Worm (Caenorhabditis elegans) whole organism, L1 larva: ENCODE measurements around the gene ZK632.14.

Source experiments
- C04F5.9 ChIP-seq: sonication (generic microtip); optimal IDR thresholded peaks from 2 replicates; lab custom pipeline; 2016; ENCODE audit warnings: missing genetic modification characterization, missing compliant biosample characterization
- F16B12.6 ChIP-seq: fragments of 150-350 bp; optimal IDR thresholded peaks from 2 replicates; lab custom pipeline; 2014; ENCODE audit warnings: missing biosample characterization, missing genetic modification characterization
- aly-2 ChIP-seq: fragments of 150-350 bp; optimal IDR thresholded peaks from 2 replicates; lab custom pipeline; 2014; ENCODE audit warnings: missing biosample characterization, missing genetic modification characterization
- ama-1 ChIP-seq: fragments of 150-350 bp; optimal IDR thresholded peaks from 2 replicates; lab custom pipeline; 2014
- ceh-88 ChIP-seq: fragments of 200-800 bp; sonication (Bioruptor generic); IDR thresholded peaks from 2 replicates; pipeline ENCODE4 v1.3.6; 2022; ENCODE audit warnings: missing genetic modification characterization, missing compliant biosample characterization
- dpl-1 ChIP-seq, 3 experiments: fragments of 150-350 bp in 2 of 3; sonication (generic microtip) in 1 of 3; optimal IDR thresholded peaks; 2 replicates each; lab custom pipeline; 2014 to 2017; ENCODE audit warnings: missing biosample characterization in 3 of 3, missing genetic modification characterization in 3 of 3, missing genetic modification reagents in 3 of 3
- efl-1 ChIP-seq, 4 experiments: fragments of 150-350 bp; optimal IDR thresholded peaks in 3 of 4; peaks in 1 of 4; 1 replicate in 1 of 4; 2 replicates in 3 of 4; lab custom pipeline; 2014; ENCODE audit warnings: missing biosample characterization in 2 of 4, missing genetic modification characterization in 2 of 4, missing genetic modification reagents in 2 of 4
- efl-3 ChIP-seq: fragments of 200-800 bp; sonication (Bioruptor generic); optimal IDR thresholded peaks from 2 replicates; lab custom pipeline; 2018; ENCODE audit warnings: mild to moderate bottlenecking, missing genetic modification characterization, missing compliant biosample characterization
- elt-2 ChIP-seq: sonication (generic microtip); optimal IDR thresholded peaks from 2 replicates; lab custom pipeline; 2016; ENCODE audit warnings: missing genetic modification characterization, mild to moderate bottlenecking, inconsistent platforms, missing compliant biosample characterization, missing genetic modification reagents
- elt-3 ChIP-seq, 6 experiments: fragments of 150-350 bp in 1 of 6; sonication (generic microtip); optimal IDR thresholded peaks; 2 replicates each; lab custom pipeline; 2017 to 2018; ENCODE audit warnings: missing biosample characterization in 6 of 6, missing genetic modification characterization in 6 of 6, inconsistent platforms in 1 of 6
- ets-5 ChIP-seq: fragments of 200-800 bp; sonication (Bioruptor generic); IDR thresholded peaks from 2 replicates; pipeline ENCODE4 v1.3.6; 2022; ENCODE audit warnings: missing genetic modification characterization, missing compliant biosample characterization
- lin-13 ChIP-seq: fragments of 150-350 bp; optimal IDR thresholded peaks from 2 replicates; lab custom pipeline; 2014; ENCODE audit warnings: missing biosample characterization, missing genetic modification reagents, missing genetic modification characterization
- lin-14 ChIP-seq: fragments of 200-800 bp; sonication (Bioruptor generic); optimal IDR thresholded peaks from 2 replicates; lab custom pipeline; 2018; ENCODE audit warnings: mild to moderate bottlenecking, missing genetic modification characterization, moderate library complexity, missing compliant biosample characterization
- lin-15B ChIP-seq: fragments of 150-350 bp; sonication (generic microtip); optimal IDR thresholded peaks from 3 replicates; lab custom pipeline; 2014; ENCODE audit warnings: missing biosample characterization, missing genetic modification characterization
- lin-35 ChIP-seq, 2 experiments: fragments of 150-350 bp; optimal IDR thresholded peaks; 2 replicates each; lab custom pipeline; 2014; ENCODE audit warnings: missing biosample characterization in 2 of 2, missing genetic modification characterization in 2 of 2, missing genetic modification reagents in 2 of 2
- lsy-2 ChIP-seq, 2 experiments: fragments of 150-350 bp; optimal IDR thresholded peaks; 2 replicates each; lab custom pipeline; 2014; ENCODE audit warnings: missing biosample characterization in 2 of 2, missing genetic modification characterization in 2 of 2
- mep-1 ChIP-seq: fragments of 150-350 bp; optimal IDR thresholded peaks from 2 replicates; lab custom pipeline; 2014; ENCODE audit warnings: missing biosample characterization, missing genetic modification characterization
- nhr-19 ChIP-seq: fragments of 200-800 bp; sonication (Bioruptor generic); conservative IDR thresholded peaks from 2 replicates; pipeline ENCODE4 v1.3.6; 2022; ENCODE audit warnings: missing genetic modification characterization, missing compliant biosample characterization
- nhr-20 ChIP-seq: sonication (generic microtip); optimal IDR thresholded peaks from 2 replicates; lab custom pipeline; 2016; ENCODE audit warnings: mild to moderate bottlenecking, missing genetic modification characterization, missing compliant biosample characterization
- nhr-47 ChIP-seq: sonication (generic microtip); optimal IDR thresholded peaks from 2 replicates; lab custom pipeline; 2016; ENCODE audit warnings: mild to moderate bottlenecking, missing genetic modification characterization, moderate library complexity, missing compliant biosample characterization
- nhr-71 ChIP-seq: sonication (generic microtip); optimal IDR thresholded peaks from 2 replicates; lab custom pipeline; 2016; ENCODE audit warnings: mild to moderate bottlenecking, missing genetic modification characterization, moderate library complexity, missing compliant biosample characterization
- nhr-76 ChIP-seq: sonication (generic microtip); optimal IDR thresholded peaks from 2 replicates; lab custom pipeline; 2017; ENCODE audit warnings: missing biosample characterization, missing genetic modification characterization
- nhr-85 ChIP-seq: sonication (generic microtip); peaks from one replicate; lab custom pipeline; 2016; ENCODE audit warnings: missing genetic modification characterization, inconsistent platforms, missing compliant biosample characterization
- nhr-90 ChIP-seq: sonication (generic microtip); optimal IDR thresholded peaks from 2 replicates; lab custom pipeline; 2016; ENCODE audit warnings: mild to moderate bottlenecking, missing genetic modification characterization, missing compliant biosample characterization; ENCODE audit not compliant: poor library complexity
- pag-3 ChIP-seq: sonication (generic microtip); optimal IDR thresholded peaks from 2 replicates; lab custom pipeline; 2017; ENCODE audit warnings: missing genetic modification characterization, mild to moderate bottlenecking, missing compliant biosample characterization, antibody characterized with exemption, borderline replicate concordance; ENCODE audit not compliant: insufficient read depth
- rnt-1 ChIP-seq: sonication (generic microtip); optimal IDR thresholded peaks from 2 replicates; lab custom pipeline; 2016; ENCODE audit warnings: mild to moderate bottlenecking, missing genetic modification characterization, moderate library complexity, missing compliant biosample characterization
- snu-23 ChIP-seq: sonication (generic microtip); optimal IDR thresholded peaks from 2 replicates; lab custom pipeline; 2016; ENCODE audit warnings: missing genetic modification characterization, missing compliant biosample characterization
- unc-130 ChIP-seq: fragments of 150-350 bp; optimal IDR thresholded peaks from 2 replicates; lab custom pipeline; 2017; ENCODE audit warnings: missing biosample characterization, missing genetic modification characterization, inconsistent platforms
- unc-86 ChIP-seq: sonication (generic microtip); optimal IDR thresholded peaks from 2 replicates; lab custom pipeline; 2016; ENCODE audit warnings: missing genetic modification characterization, missing compliant biosample characterization
- unc-98 ChIP-seq: fragments of 200-800 bp; sonication (Bioruptor generic); IDR thresholded peaks from 2 replicates; pipeline ENCODE4 v1.3.6; 2022; ENCODE audit warnings: missing genetic modification characterization, missing compliant biosample characterization
- vab-15 ChIP-seq: sonication (generic microtip); optimal IDR thresholded peaks from 2 replicates; lab custom pipeline; 2017; ENCODE audit warnings: missing genotype, mild to moderate bottlenecking, missing genetic modification characterization, missing compliant biosample characterization
- zip-4 ChIP-seq: fragments of 200-800 bp; sonication (Bioruptor generic); optimal IDR thresholded peaks from 2 replicates; lab custom pipeline; 2018; ENCODE audit warnings: mild to moderate bottlenecking, missing genetic modification characterization, moderate library complexity, missing compliant biosample characterization
- ztf-4 ChIP-seq: fragments of 150-350 bp; optimal IDR thresholded peaks from 2 replicates; lab custom pipeline; 2014; ENCODE audit warnings: missing biosample characterization, missing genetic modification characterization

ZK632.14 gene

ce11 chrIII:9782011-9782436, 31.2 kb upstream of the ZK632.14 start, which contains the start of gene vha-2 (continued):
- TF ChIP-seq lin-13 (GFP tag; lab: Kevin White, UChicago) = no peak
- no peak for TF ChIP-seq ets-5
- TF ChIP-seq ama-1 (lab: Kevin White, UChicago) = no peak
- no peak for TF ChIP-seq efl-3

ce11 chrIII:9782483-9783081, 30.7 kb upstream of the ZK632.14 start, which contains the start of gene R10E11.6:
TSS of gene R10E11.6 (plus strand) at chrIII:9783006.
- no peak for TF ChIP-seq lin-14 (GFP tag; lab: Kevin White, UChicago)
- no peak for TF ChIP-seq vab-15 (tag; lab: Kevin White, UChicago)
- no peak for TF ChIP-seq efl-1 (optimal IDR thresholded peaks at IDR 0.05; lab: Kevin White, UChicago)
- TF ChIP-seq efl-1 (GFP tag; optimal IDR thresholded peaks at IDR 0.05 in 1 of 2; lab: Kevin White, UChicago) = peak in 1 of 2 experiments; percentile 93

ce11 chrIII:9783133-9783590, 30.1 kb upstream of the ZK632.14 start:
- TF ChIP-seq nhr-71 (tag; lab: Kevin White, UChicago) = peak; percentile 32
- TF ChIP-seq zip-4 (GFP tag; lab: Kevin White, UChicago) = no peak
- TF ChIP-seq nhr-76 (tag; lab: Kevin White, UChicago) = no peak
- no peak for TF ChIP-seq dpl-1 (GFP tag; optimal IDR thresholded peaks at IDR 0.05; lab: Kevin White, UChicago)
- no peak for TF ChIP-seq vab-15 (tag; lab: Kevin White, UChicago)
- TF ChIP-seq aly-2 (tag; lab: Kevin White, UChicago) = peak; percentile 51
- peak; percentile 36 for TF ChIP-seq nhr-90 (tag; lab: Kevin White, UChicago)
- peak; percentile 37 for TF ChIP-seq nhr-19 (GFP tag; lab: Robert Waterston, UW)
- TF ChIP-seq elt-2 (tag; lab: Kevin White, UChicago) = peak; percentile 19
- peak; percentile 43 for TF ChIP-seq ztf-4 (tag; lab: Kevin White, UChicago)
- no peak for TF ChIP-seq rnt-1 (tag; lab: Kevin White, UChicago)
- TF ChIP-seq unc-130 (tag; lab: Kevin White, UChicago) = no peak
- peak; percentile 6 for TF ChIP-seq nhr-20
- peak in 1 of 2 experiments; percentile 7 for TF ChIP-seq efl-1 (optimal IDR thresholded peaks at IDR 0.05; lab: Kevin White, UChicago)
- TF ChIP-seq efl-1 (GFP tag; optimal IDR thresholded peaks at IDR 0.05 in 1 of 2; lab: Kevin White, UChicago) = no peak
- TF ChIP-seq unc-86 = no peak
- TF ChIP-seq elt-3 (tag; optimal IDR thresholded peaks at IDR 0.05; lab: Kevin White, UChicago) = peak in 1 of 6 experiments; percentile 16
- TF ChIP-seq lin-35 (GFP tag; optimal IDR thresholded peaks at IDR 0.05; lab: Kevin White, UChicago) = peak in 1 of 2 experiments; percentile 4
- TF ChIP-seq snu-23 (GFP tag; lab: Kevin White, UChicago) = peak; percentile 9
- TF ChIP-seq ama-1 (lab: Kevin White, UChicago) = peak; percentile 33
- TF ChIP-seq pag-3 (tag; lab: Kevin White, UChicago) = no peak
- TF ChIP-seq F16B12.6 (tag; lab: Kevin White, UChicago) = no peak
- no peak for TF ChIP-seq mep-1
- peak in 1 of 2 experiments; percentile 37 for TF ChIP-seq lsy-2 (tag; optimal IDR thresholded peaks at IDR 0.05; lab: Kevin White, UChicago)
- no peak for TF ChIP-seq ceh-88 (GFP tag; lab: Robert Waterston, UW)
- TF ChIP-seq nhr-85 (tag; lab: Kevin White, UChicago) = peak; percentile 23
- TF ChIP-seq lin-15B = no peak
- TF ChIP-seq unc-98 = no peak
- TF ChIP-seq nhr-47 (tag; lab: Kevin White, UChicago) = peak; percentile 33
- TF ChIP-seq, all 84 proteins: peak for 15

ce11 chrIII:9786776-9787175, 26.5 kb upstream of the ZK632.14 start:
- TF ChIP-seq lin-35 (GFP tag; optimal IDR thresholded peaks at IDR 0.05; lab: Kevin White, UChicago) (peak in 1 of 2 experiments; percentile 15), elt-2 (tag; lab: Kevin White, UChicago) (peak; percentile 56), C04F5.9 (tag; lab: Kevin White, UChicago) (no peak)
